Worm (Caenorhabditis elegans) whole organism, L1 larva: ENCODE data around the gene sds-22.

Experiments used
- C04F5.9 ChIP-seq: sonication (generic microtip); optimal IDR thresholded peaks from 2 replicates; lab custom pipeline; 2016; ENCODE audit warnings: missing genetic modification characterization, missing compliant biosample characterization
- C16A3.4 ChIP-seq: fragments of 150-350 bp; optimal IDR thresholded peaks from 2 replicates; lab custom pipeline; 2014; ENCODE audit warnings: missing biosample characterization, missing genetic modification characterization
- F16B12.6 ChIP-seq: fragments of 150-350 bp; optimal IDR thresholded peaks from 2 replicates; lab custom pipeline; 2014; ENCODE audit warnings: missing biosample characterization, missing genetic modification characterization
- aha-1 ChIP-seq: fragments of 150-350 bp; optimal IDR thresholded peaks from 2 replicates; lab custom pipeline; 2014; ENCODE audit warnings: missing biosample characterization, missing genetic modification characterization
- ama-1 ChIP-seq: fragments of 150-350 bp; optimal IDR thresholded peaks from 2 replicates; lab custom pipeline; 2014
- blmp-1 ChIP-seq: fragments of 150-350 bp; optimal IDR thresholded peaks from 2 replicates; lab custom pipeline; 2014; ENCODE audit warnings: missing biosample characterization, missing genetic modification characterization
- ceh-8 ChIP-seq: fragments of 200-800 bp; sonication (Bioruptor generic); optimal IDR thresholded peaks from 2 replicates; lab custom pipeline; 2018; ENCODE audit warnings: mild to moderate bottlenecking, missing genetic modification characterization, moderate library complexity, missing compliant biosample characterization
- ceh-88 ChIP-seq: fragments of 200-800 bp; sonication (Bioruptor generic); IDR thresholded peaks from 2 replicates; pipeline ENCODE4 v1.3.6; 2022; ENCODE audit warnings: missing genetic modification characterization, missing compliant biosample characterization
- ces-1 ChIP-seq: fragments of 150-350 bp; optimal IDR thresholded peaks from 2 replicates; lab custom pipeline; 2014; ENCODE audit warnings: missing biosample characterization, missing genetic modification reagents, missing genetic modification characterization
- dsc-1 ChIP-seq: sonication (generic microtip); optimal IDR thresholded peaks from 2 replicates; lab custom pipeline; 2016; ENCODE audit warnings: mild to moderate bottlenecking, missing genetic modification characterization, missing compliant biosample characterization
- efl-1 ChIP-seq, 4 experiments: fragments of 150-350 bp; optimal IDR thresholded peaks in 3 of 4; peaks in 1 of 4; 1 replicate in 1 of 4; 2 replicates in 3 of 4; lab custom pipeline; 2014; ENCODE audit warnings: missing biosample characterization in 2 of 4, missing genetic modification characterization in 2 of 4, missing genetic modification reagents in 2 of 4
- efl-3 ChIP-seq: fragments of 200-800 bp; sonication (Bioruptor generic); optimal IDR thresholded peaks from 2 replicates; lab custom pipeline; 2018; ENCODE audit warnings: mild to moderate bottlenecking, missing genetic modification characterization, missing compliant biosample characterization
- egl-13 ChIP-seq: sonication (generic microtip); optimal IDR thresholded peaks from 2 replicates; lab custom pipeline; 2016; ENCODE audit warnings: missing genotype, missing genetic modification reagents, missing genetic modification characterization, missing compliant biosample characterization
- elt-2 ChIP-seq: sonication (generic microtip); optimal IDR thresholded peaks from 2 replicates; lab custom pipeline; 2016; ENCODE audit warnings: missing genetic modification characterization, mild to moderate bottlenecking, inconsistent platforms, missing compliant biosample characterization, missing genetic modification reagents
- fkh-10 ChIP-seq: sonication (generic microtip); optimal IDR thresholded peaks from 2 replicates; lab custom pipeline; 2017; ENCODE audit warnings: missing biosample characterization, missing genetic modification reagents, missing genetic modification characterization
- fkh-4 ChIP-seq: sonication (generic microtip); optimal IDR thresholded peaks from 2 replicates; lab custom pipeline; 2016; ENCODE audit warnings: missing compliant biosample characterization, missing genetic modification characterization, borderline replicate concordance
- fkh-8 ChIP-seq: sonication (generic microtip); optimal IDR thresholded peaks from 2 replicates; lab custom pipeline; 2016; ENCODE audit warnings: mild to moderate bottlenecking, missing genetic modification characterization, missing compliant biosample characterization
- fos-1 ChIP-seq: fragments of 150-350 bp; optimal IDR thresholded peaks from 2 replicates; lab custom pipeline; 2014; ENCODE audit warnings: missing biosample characterization, missing genetic modification characterization
- grh-1 ChIP-seq: fragments of 200-800 bp; sonication (Bioruptor generic); IDR thresholded peaks from 2 replicates; pipeline ENCODE4 v1.3.6; 2022; ENCODE audit warnings: missing genetic modification reagents, missing genetic modification characterization, missing compliant biosample characterization
- hlh-4 ChIP-seq: sonication (generic microtip); optimal IDR thresholded peaks from 2 replicates; lab custom pipeline; 2016; ENCODE audit warnings: mild to moderate bottlenecking, missing genetic modification characterization, missing compliant biosample characterization
- irx-1 ChIP-seq: sonication (generic microtip); optimal IDR thresholded peaks from 2 replicates; lab custom pipeline; 2016; ENCODE audit warnings: missing genetic modification characterization, missing compliant biosample characterization
- lin-13 ChIP-seq: fragments of 150-350 bp; optimal IDR thresholded peaks from 2 replicates; lab custom pipeline; 2014; ENCODE audit warnings: missing biosample characterization, missing genetic modification reagents, missing genetic modification characterization
- lin-14 ChIP-seq: fragments of 200-800 bp; sonication (Bioruptor generic); optimal IDR thresholded peaks from 2 replicates; lab custom pipeline; 2018; ENCODE audit warnings: mild to moderate bottlenecking, missing genetic modification characterization, moderate library complexity, missing compliant biosample characterization
- lin-35 ChIP-seq, 2 experiments: fragments of 150-350 bp; optimal IDR thresholded peaks; 2 replicates each; lab custom pipeline; 2014; ENCODE audit warnings: missing biosample characterization in 2 of 2, missing genetic modification characterization in 2 of 2, missing genetic modification reagents in 2 of 2
- lin-39 ChIP-seq: fragments of 150-350 bp; optimal IDR thresholded peaks from 2 replicates; lab custom pipeline; 2014; ENCODE audit warnings: missing biosample characterization, missing genetic modification reagents, missing genetic modification characterization
- lsy-2 ChIP-seq, 2 experiments: fragments of 150-350 bp; optimal IDR thresholded peaks; 2 replicates each; lab custom pipeline; 2014; ENCODE audit warnings: missing biosample characterization in 2 of 2, missing genetic modification characterization in 2 of 2
- mep-1 ChIP-seq: fragments of 150-350 bp; optimal IDR thresholded peaks from 2 replicates; lab custom pipeline; 2014; ENCODE audit warnings: missing biosample characterization, missing genetic modification characterization
- nhr-19 ChIP-seq: fragments of 200-800 bp; sonication (Bioruptor generic); conservative IDR thresholded peaks from 2 replicates; pipeline ENCODE4 v1.3.6; 2022; ENCODE audit warnings: missing genetic modification characterization, missing compliant biosample characterization
- nhr-20 ChIP-seq: sonication (generic microtip); optimal IDR thresholded peaks from 2 replicates; lab custom pipeline; 2016; ENCODE audit warnings: mild to moderate bottlenecking, missing genetic modification characterization, missing compliant biosample characterization
- nhr-47 ChIP-seq: sonication (generic microtip); optimal IDR thresholded peaks from 2 replicates; lab custom pipeline; 2016; ENCODE audit warnings: mild to moderate bottlenecking, missing genetic modification characterization, moderate library complexity, missing compliant biosample characterization
- nhr-71 ChIP-seq: sonication (generic microtip); optimal IDR thresholded peaks from 2 replicates; lab custom pipeline; 2016; ENCODE audit warnings: mild to moderate bottlenecking, missing genetic modification characterization, moderate library complexity, missing compliant biosample characterization
- nhr-76 ChIP-seq: sonication (generic microtip); optimal IDR thresholded peaks from 2 replicates; lab custom pipeline; 2017; ENCODE audit warnings: missing biosample characterization, missing genetic modification characterization
- nhr-77 ChIP-seq: fragments of 150-350 bp; optimal IDR thresholded peaks from 2 replicates; lab custom pipeline; 2014; ENCODE audit warnings: missing biosample characterization, missing genetic modification characterization
- nhr-85 ChIP-seq: sonication (generic microtip); peaks from one replicate; lab custom pipeline; 2016; ENCODE audit warnings: missing genetic modification characterization, inconsistent platforms, missing compliant biosample characterization
- pqm-1 ChIP-seq: sonication (generic microtip); optimal IDR thresholded peaks from 3 replicates; lab custom pipeline; 2017; ENCODE audit warnings: missing biosample characterization, missing genetic modification characterization
- rnt-1 ChIP-seq: sonication (generic microtip); optimal IDR thresholded peaks from 2 replicates; lab custom pipeline; 2016; ENCODE audit warnings: mild to moderate bottlenecking, missing genetic modification characterization, moderate library complexity, missing compliant biosample characterization
- snu-23 ChIP-seq: sonication (generic microtip); optimal IDR thresholded peaks from 2 replicates; lab custom pipeline; 2016; ENCODE audit warnings: missing genetic modification characterization, missing compliant biosample characterization
- sox-4 ChIP-seq: sonication (generic microtip); optimal IDR thresholded peaks from 2 replicates; lab custom pipeline; 2016; ENCODE audit warnings: missing genetic modification characterization, missing compliant biosample characterization
- tbx-2 ChIP-seq: sonication (generic microtip); optimal IDR thresholded peaks from 2 replicates; lab custom pipeline; 2016; ENCODE audit warnings: missing genetic modification characterization, missing compliant biosample characterization
- tlp-1 ChIP-seq: fragments of 150-350 bp; optimal IDR thresholded peaks from 2 replicates; lab custom pipeline; 2014; ENCODE audit warnings: missing biosample characterization, missing genetic modification characterization
- unc-30 ChIP-seq: sonication (generic microtip); optimal IDR thresholded peaks from 2 replicates; lab custom pipeline; 2017; ENCODE audit warnings: missing biosample characterization, missing genetic modification characterization
- vab-15 ChIP-seq: sonication (generic microtip); optimal IDR thresholded peaks from 2 replicates; lab custom pipeline; 2017; ENCODE audit warnings: missing genotype, mild to moderate bottlenecking, missing genetic modification characterization, missing compliant biosample characterization
- xbp-1 ChIP-seq: sonication (generic microtip); optimal IDR thresholded peaks from 2 replicates; lab custom pipeline; 2016; ENCODE audit warnings: missing genetic modification characterization, missing compliant biosample characterization
- zag-1 ChIP-seq: fragments of 150-350 bp; optimal IDR thresholded peaks from 2 replicates; lab custom pipeline; 2014; ENCODE audit warnings: missing biosample characterization, missing genetic modification characterization

sds-22 gene

ce11 chrII:7887295-7887694 lies 29.1 kb downstream of the sds-22 start (continued):
- TF ChIP-seq nhr-77 (tag; lab: Kevin White, UChicago) (no peak), egl-13 (tag; lab: Kevin White, UChicago) (no peak), F16B12.6 (tag; lab: Kevin White, UChicago) (no peak), tbx-2 (tag; lab: Kevin White, UChicago) (no peak), snu-23 (peak; percentile 56), aha-1 (no peak), hlh-4 (tag; lab: Kevin White, UChicago) (no peak), sox-4 (tag; lab: Kevin White, UChicago) (peak; percentile 22), C16A3.4 (tag; lab: Kevin White, UChicago) (peak; percentile 9), fkh-4 (tag; lab: Kevin White, UChicago) (no peak)

- peak; percentile 2 for TF ChIP-seq hlh-4 (tag; lab: Kevin White, UChicago)
- no peak for TF ChIP-seq zag-1
- TF ChIP-seq nhr-20 (tag; lab: Kevin White, UChicago): peak; percentile 49
- TF ChIP-seq irx-1 (tag; lab: Kevin White, UChicago): peak; percentile 24
- peak; percentile 61 for TF ChIP-seq elt-2
- TF ChIP-seq xbp-1 (tag; lab: Kevin White, UChicago): peak; percentile 8
- TF ChIP-seq lin-13: peak; percentile 23
- no peak for TF ChIP-seq vab-15 (tag; lab: Kevin White, UChicago)
- TF ChIP-seq lin-14 (GFP tag; lab: Kevin White, UChicago): peak; percentile 44
- peak; percentile 11 for TF ChIP-seq mep-1 (tag; lab: Kevin White, UChicago)
- TF ChIP-seq nhr-19 (GFP tag; lab: Robert Waterston, UW): 0 out of 2 replicates have a peak, but pooled peaks have one; percentile 3
- TF ChIP-seq ces-1 (GFP tag; lab: Kevin White, UChicago): no peak
- TF ChIP-seq unc-30: no peak
- peak in 1 of 2 experiments; percentile 17 for TF ChIP-seq efl-1 (optimal IDR thresholded peaks at IDR 0.05; lab: Kevin White, UChicago)
- no peak for TF ChIP-seq efl-1 (GFP tag; optimal IDR thresholded peaks at IDR 0.05 in 1 of 2; lab: Kevin White, UChicago)
- peak; percentile 67 for TF ChIP-seq nhr-71 (tag; lab: Kevin White, UChicago)
- peak; percentile 5 to 12 for TF ChIP-seq lin-35 (GFP tag; optimal IDR thresholded peaks at IDR 0.05; lab: Kevin White, UChicago)
- TF ChIP-seq lsy-2 (tag; optimal IDR thresholded peaks at IDR 0.05; lab: Kevin White, UChicago): peak; percentile 0 to 28
- peak; percentile 22 for TF ChIP-seq snu-23
- TF ChIP-seq fkh-8 (tag; lab: Kevin White, UChicago): peak; percentile 63
- TF ChIP-seq nhr-85 (tag; lab: Kevin White, UChicago): no peak
- peak; percentile 52 for TF ChIP-seq nhr-47 (tag; lab: Kevin White, UChicago)
- TF ChIP-seq rnt-1 (tag; lab: Kevin White, UChicago): no peak
These were observed 30.6 kb downstream of the sds-22 start for ce11 chrII:7888759-7889158.

- TF ChIP-seq lin-14 (GFP tag; lab: Kevin White, UChicago) (no peak), C04F5.9 (no peak), lin-35 (GFP tag; optimal IDR thresholded peaks at IDR 0.05; lab: Kevin White, UChicago) (peak in 1 of 2 experiments; percentile 11), xbp-1 (tag; lab: Kevin White, UChicago) (no peak), elt-2 (peak; percentile 57), efl-3 (GFP tag; lab: Kevin White, UChicago) (no peak), hlh-4 (tag; lab: Kevin White, UChicago) (no peak)
- TF ChIP-seq, all 84 proteins: peak for 2
These were observed 31.1 kb downstream of the sds-22 start for ce11 chrII:7889321-7889720.

ce11 chrII:7891869-7892615 lies 33.8 kb downstream of the sds-22 start:
- TF ChIP-seq dsc-1 (peak; percentile 40), ceh-8 (GFP tag; lab: Kevin White, UChicago) (peak; percentile 20), ama-1 (lab: Kevin White, UChicago) (peak; percentile 58), fos-1 (tag; lab: Kevin White, UChicago) (no peak), lin-14 (GFP tag; lab: Kevin White, UChicago) (peak; percentile 87), aha-1 (no peak), fkh-8 (tag; lab: Kevin White, UChicago) (peak; percentile 53), ceh-88 (no peak), grh-1 (GFP tag; lab: Robert Waterston, UW) (no peak), xbp-1 (tag; lab: Kevin White, UChicago) (no peak), lin-35 (GFP tag; optimal IDR thresholded peaks at IDR 0.05; lab: Kevin White, UChicago) (peak in 1 of 2 experiments; percentile 9), rnt-1 (tag; lab: Kevin White, UChicago) (peak; percentile 71), elt-2 (peak; percentile 72), egl-13 (tag; lab: Kevin White, UChicago) (peak; percentile 2), blmp-1 (tag; lab: Kevin White, UChicago) (peak; percentile 73), irx-1 (tag; lab: Kevin White, UChicago) (peak; percentile 14), nhr-76 (tag; lab: Kevin White, UChicago) (no peak), pqm-1 (no peak), fkh-10 (GFP tag; lab: Kevin White, UChicago) (peak; percentile 6), lin-39 (tag; lab: Kevin White, UChicago) (no peak), tlp-1 (tag; lab: Kevin White, UChicago) (peak; percentile 15), mep-1 (tag; lab: Kevin White, UChicago) (peak; percentile 69), unc-30 (no peak), sox-4 (tag; lab: Kevin White, UChicago) (no peak)
